Fruit fly (Drosophila melanogaster) whole organism, embryonic: Measurements from ENCODE around the gene MED22.

Experiments
- Adf1 ChIP-seq: fragments of 200-800 bp; sonication (Bioruptor generic); IDR thresholded peaks from 2 replicates; pipeline ENCODE4 v1.3.6; 2022; ENCODE audit warnings: missing biosample characterization, missing genetic modification characterization
- BEAF-32 ChIP-seq: fragments of 200-800 bp; sonication (Bioruptor generic); optimal IDR thresholded peaks from 3 replicates; lab custom pipeline; 2017; ENCODE audit warnings: missing biosample characterization, missing genetic modification characterization, mild to moderate bottlenecking, moderate library complexity, missing genetic modification reagents
- C15 ChIP-seq: fragments of 200-800 bp; sonication (Bioruptor generic); IDR thresholded peaks from 3 replicates; pipeline ENCODE4 v1.3.6; 2022; ENCODE audit warnings: missing biosample characterization, missing genetic modification characterization
- CG10543 ChIP-seq: fragments of 200-800 bp; sonication (Bioruptor generic); optimal IDR thresholded peaks from 3 replicates; lab custom pipeline; 2017; ENCODE audit warnings: missing biosample characterization, mild to moderate bottlenecking, missing genetic modification characterization, moderate library complexity
- CG11504 ChIP-seq: fragments of 200-800 bp; sonication (Bioruptor generic); optimal IDR thresholded peaks from 3 replicates; lab custom pipeline; 2019; ENCODE audit warnings: missing biosample characterization, mild to moderate bottlenecking, missing genetic modification characterization, moderate library complexity
- CG12236 ChIP-seq: fragments of 200-800 bp; sonication (Bioruptor generic); optimal IDR thresholded peaks from 2 replicates; lab custom pipeline; 2016; ENCODE audit warnings: missing biosample characterization, missing genetic modification characterization
- CG15073 ChIP-seq: fragments of 200-800 bp; sonication (Bioruptor generic); optimal IDR thresholded peaks from 2 replicates; lab custom pipeline; 2016; ENCODE audit warnings: missing biosample characterization, missing genetic modification characterization
- CG15514 ChIP-seq: fragments of 200-800 bp; sonication (Bioruptor generic); optimal IDR thresholded peaks from 3 replicates; lab custom pipeline; 2017; ENCODE audit warnings: missing biosample characterization, missing genetic modification characterization, mild to moderate bottlenecking, moderate library complexity, missing genetic modification reagents
- CG18476 ChIP-seq: fragments of 200-800 bp; sonication (Bioruptor generic); optimal IDR thresholded peaks from 2 replicates; lab custom pipeline; 2016; ENCODE audit warnings: missing biosample characterization, mild to moderate bottlenecking, missing genetic modification characterization
- CG31365 ChIP-seq: fragments of 200-800 bp; sonication (Bioruptor generic); optimal IDR thresholded peaks from 2 replicates; lab custom pipeline; 2018; ENCODE audit warnings: missing biosample characterization, mild to moderate bottlenecking, missing genetic modification characterization
- CG8944 ChIP-seq: fragments of 200-800 bp; sonication (Bioruptor generic); optimal IDR thresholded peaks from 3 replicates; lab custom pipeline; 2016; ENCODE audit warnings: missing biosample characterization, missing genetic modification characterization
- Dref ChIP-seq: fragments of 200-800 bp; sonication (Bioruptor generic); IDR thresholded peaks from 2 replicates; pipeline ENCODE4 v1.3.6; 2022; ENCODE audit warnings: missing biosample characterization, missing genetic modification characterization
- GATAe ChIP-seq: fragments of 200-800 bp; sonication (Bioruptor generic); conservative IDR thresholded peaks from 2 replicates; pipeline ENCODE4 v1.3.6; 2022; ENCODE audit warnings: missing biosample characterization, missing genetic modification characterization
- Hey ChIP-seq: fragments of 200-800 bp; sonication (Bioruptor generic); optimal IDR thresholded peaks from 3 replicates; lab custom pipeline; 2018; ENCODE audit warnings: missing biosample characterization, mild to moderate bottlenecking, missing genetic modification characterization
- MTF-1 ChIP-seq: fragments of 200-800 bp; sonication (Bioruptor generic); optimal IDR thresholded peaks from 2 replicates; lab custom pipeline; 2018; ENCODE audit warnings: missing biosample characterization, mild to moderate bottlenecking, missing genetic modification characterization, borderline replicate concordance
- Med ChIP-seq: fragments of 200-800 bp; sonication (Bioruptor generic); peaks from one replicate; lab custom pipeline; 2016; ENCODE audit warnings: missing biosample characterization, missing genetic modification characterization, mild to moderate bottlenecking, inconsistent platforms, moderate library complexity
- Myb ChIP-seq: fragments of 200-800 bp; sonication (Bioruptor generic); optimal IDR thresholded peaks from 2 replicates; lab custom pipeline; 2016; ENCODE audit warnings: missing biosample characterization, missing genetic modification characterization
- Nf-YC ChIP-seq: fragments of 200-800 bp; optimal IDR thresholded peaks from 3 replicates; lab custom pipeline; 2019; ENCODE audit warnings: missing biosample characterization, mild to moderate bottlenecking, missing genetic modification characterization, moderate library complexity
- NfI ChIP-seq: fragments of 200-800 bp; sonication (Bioruptor generic); optimal IDR thresholded peaks from 3 replicates; lab custom pipeline; 2018; ENCODE audit warnings: missing biosample characterization, mild to moderate bottlenecking, missing genetic modification characterization, moderate library complexity
- Ravus ChIP-seq: fragments of 200-800 bp; sonication (Bioruptor generic); IDR thresholded peaks from 2 replicates; pipeline ENCODE4 v1.3.6; 2022; ENCODE audit warnings: missing biosample characterization, missing genetic modification characterization
- Sin3A ChIP-seq: fragments of >200 bp; optimal IDR thresholded peaks from 2 replicates; lab custom pipeline; 2018
- amos ChIP-seq: fragments of 200-800 bp; sonication (Bioruptor generic); IDR thresholded peaks from 2 replicates; pipeline ENCODE4 v1.3.6; 2022; ENCODE audit warnings: missing biosample characterization, missing genetic modification characterization; ENCODE audit not compliant: partially characterized antibody
- bigmax ChIP-seq: fragments of 200-800 bp; sonication (Bioruptor generic); optimal IDR thresholded peaks from 2 replicates; lab custom pipeline; 2018; ENCODE audit warnings: missing biosample characterization, mild to moderate bottlenecking, missing genetic modification characterization
- cg ChIP-seq: fragments of 200-800 bp; sonication (Bioruptor generic); optimal IDR thresholded peaks from 3 replicates; lab custom pipeline; 2019; ENCODE audit warnings: missing biosample characterization, mild to moderate bottlenecking, missing genetic modification characterization, moderate library complexity
- chinmo ChIP-seq: fragments of 200-800 bp; sonication (Bioruptor generic); IDR thresholded peaks from 4 replicates; pipeline ENCODE4 v1.3.6; 2022; ENCODE audit warnings: missing biosample characterization, missing genetic modification characterization; ENCODE audit not compliant: partially characterized antibody
- crol ChIP-seq: fragments of 200-800 bp; sonication (Bioruptor generic); IDR thresholded peaks from 2 replicates; pipeline ENCODE4 v1.3.6; 2022; ENCODE audit warnings: missing biosample characterization, missing genetic modification characterization
- exex ChIP-seq: fragments of 200-800 bp; sonication (Bioruptor generic); optimal IDR thresholded peaks from 4 replicates; lab custom pipeline; 2018; ENCODE audit warnings: missing biosample characterization, mild to moderate bottlenecking, missing genetic modification characterization, moderate library complexity
- mirr ChIP-seq: fragments of 200-800 bp; sonication (Bioruptor generic); optimal IDR thresholded peaks from 3 replicates; lab custom pipeline; 2018; ENCODE audit warnings: missing biosample characterization, mild to moderate bottlenecking, missing genetic modification characterization
- pzg ChIP-seq: fragments of 200-800 bp; sonication (Bioruptor generic); optimal IDR thresholded peaks from 3 replicates; lab custom pipeline; 2018; ENCODE audit warnings: missing biosample characterization, mild to moderate bottlenecking, missing genetic modification characterization, moderate library complexity
- sd ChIP-seq: fragments of 200-800 bp; sonication (Bioruptor generic); optimal IDR thresholded peaks from 3 replicates; lab custom pipeline; 2018; ENCODE audit warnings: missing biosample characterization, mild to moderate bottlenecking, missing genetic modification characterization, moderate library complexity
- sens ChIP-seq: fragments of 200-800 bp; sonication (Bioruptor generic); peaks from one replicate; lab custom pipeline; 2016; ENCODE audit warnings: missing biosample characterization, missing genetic modification characterization
- slp2 ChIP-seq: fragments of 200-800 bp; sonication (Bioruptor generic); optimal IDR thresholded peaks from 2 replicates; lab custom pipeline; 2016; ENCODE audit warnings: missing biosample characterization, missing genetic modification characterization
- sug ChIP-seq: fragments of 200-800 bp; optimal IDR thresholded peaks from 2 replicates; lab custom pipeline; 2019; ENCODE audit warnings: missing biosample characterization, mild to moderate bottlenecking, missing genetic modification characterization, moderate library complexity
- vvl ChIP-seq: fragments of 200-800 bp; sonication (Bioruptor generic); IDR thresholded peaks from 2 replicates; pipeline ENCODE4 v1.3.6; 2022; ENCODE audit warnings: missing biosample characterization, missing genetic modification characterization
- z ChIP-seq: fragments of 200-800 bp; sonication (Bioruptor generic); IDR thresholded peaks from 3 replicates; pipeline ENCODE4 v1.3.6; 2022; ENCODE audit warnings: missing biosample characterization, missing genetic modification characterization
- zf30C ChIP-seq: fragments of 200-800 bp; sonication (Bioruptor generic); optimal IDR thresholded peaks from 3 replicates; lab custom pipeline; 2018; ENCODE audit warnings: missing biosample characterization, mild to moderate bottlenecking, missing genetic modification characterization

Gene MED22

dm6 chrX:927209-927862 lies 603 bp upstream of the MED22 start, which contains the start of gene Lztr1 (continued):
- TF ChIP-seq vvl (GFP tag; lab: Robert Waterston, UW): no peak
- peak; percentile 34; the same call in 1 of the 2 replicates for TF ChIP-seq amos (GFP tag; lab: Robert Waterston, UW)
- peak; percentile 52 for TF ChIP-seq cg (GFP tag; lab: Kevin White, UChicago)
- no peak for TF ChIP-seq CG15073
- no peak for TF ChIP-seq C15 (GFP tag; lab: Robert Waterston, UW)
- TF ChIP-seq Myb (GFP tag; lab: Kevin White, UChicago): peak; percentile 86
- no peak for TF ChIP-seq mirr
- no peak for TF ChIP-seq Nf-YC (tag; lab: Kevin White, UChicago)
- no peak for TF ChIP-seq CG11504 (tag; lab: Kevin White, UChicago)
- peak; percentile 63 for TF ChIP-seq Dref (GFP tag; lab: Robert Waterston, UW)
- no peak for TF ChIP-seq CG12236 (GFP tag; lab: Kevin White, UChicago)
- peak; percentile 55; the same call in 1 of the 2 replicates for TF ChIP-seq crol (GFP tag; lab: Robert Waterston, UW)
- TF ChIP-seq NfI (GFP tag; lab: Kevin White, UChicago): no peak
- TF ChIP-seq pzg (GFP tag; lab: Kevin White, UChicago): peak; percentile 12
- TF ChIP-seq zf30C (GFP tag; lab: Kevin White, UChicago): no peak
- TF ChIP-seq BEAF-32: peak; percentile 41
- TF ChIP-seq CG18476 (GFP tag; lab: Kevin White, UChicago): no peak
- no peak for TF ChIP-seq chinmo (GFP tag; lab: Robert Waterston, UW)
- peak; percentile 3 for TF ChIP-seq sens (GFP tag; lab: Kevin White, UChicago)
- no peak for TF ChIP-seq bigmax (GFP tag; lab: Kevin White, UChicago)
- TF ChIP-seq CG15514: peak; percentile 95

- TF ChIP-seq Hey (tag; lab: Kevin White, UChicago): peak; percentile 29
- TF ChIP-seq exex (tag; lab: Kevin White, UChicago): peak; percentile 66
- peak; percentile 18 for TF ChIP-seq CG10543 (GFP tag; lab: Kevin White, UChicago)
- no peak for TF ChIP-seq z
- TF ChIP-seq MTF-1 (GFP tag; lab: Kevin White, UChicago): no peak
- no peak for TF ChIP-seq CG31365 (tag; lab: Kevin White, UChicago)
- TF ChIP-seq GATAe (GFP tag; lab: Robert Waterston, UW): 0 out of 2 replicates have a peak, but pooled peaks have one; percentile 52
- peak; percentile 7 for TF ChIP-seq Med (GFP tag; lab: Kevin White, UChicago)
- TF ChIP-seq CG8944 (GFP tag; lab: Kevin White, UChicago): no peak
- TF ChIP-seq sd (tag; lab: Kevin White, UChicago): peak; percentile 88
- no peak for TF ChIP-seq Ravus (GFP tag; lab: Robert Waterston, UW)
- no peak for TF ChIP-seq Adf1 (GFP tag; lab: Robert Waterston, UW)
- peak; percentile 90 for TF ChIP-seq sug (tag; lab: Kevin White, UChicago)
- TF ChIP-seq BEAF-32: no peak
- TF ChIP-seq Sin3A (lab: Kevin White, UChicago): no peak
- TF ChIP-seq slp2 (GFP tag; lab: Kevin White, UChicago): no peak
- TF ChIP-seq CG15514: no peak
Measured at dm6 chrX:930048-930800, 2.3 kb downstream of the MED22 start, which contains the start of gene CG3708. CG3708 (minus strand) TSS chrX:930098.
